Worm (Caenorhabditis elegans) whole organism, L2 larva: ENCODE data around the gene agt-1.

ENCODE experiments used
- C34F6.9 ChIP-seq: fragments of 150-350 bp; optimal IDR thresholded peaks from 2 replicates; lab custom pipeline; 2014; ENCODE audit warnings: missing biosample characterization, missing genetic modification characterization
- F13H6.1 ChIP-seq: sonication (generic microtip); optimal IDR thresholded peaks from 2 replicates; lab custom pipeline; 2016; ENCODE audit warnings: missing genetic modification characterization, missing compliant biosample characterization
- R02D3.7 ChIP-seq: fragments of 150-350 bp; optimal IDR thresholded peaks from 2 replicates; lab custom pipeline; 2014; ENCODE audit warnings: missing biosample characterization, missing genetic modification characterization
- Y55F3AM.14 ChIP-seq: fragments of 200-800 bp; sonication (Bioruptor generic); optimal IDR thresholded peaks from 2 replicates; lab custom pipeline; 2018; ENCODE audit warnings: mild to moderate bottlenecking, missing genetic modification characterization, missing compliant biosample characterization
- ZK546.5 ChIP-seq: sonication (generic microtip); optimal IDR thresholded peaks from 2 replicates; lab custom pipeline; 2017; ENCODE audit warnings: missing biosample characterization, missing genetic modification characterization
- alr-1 ChIP-seq: fragments of 150-350 bp; optimal IDR thresholded peaks from 2 replicates; lab custom pipeline; 2014; ENCODE audit warnings: missing biosample characterization, missing genetic modification characterization
- aly-2 ChIP-seq: fragments of 150-350 bp; optimal IDR thresholded peaks from 2 replicates; lab custom pipeline; 2014; ENCODE audit warnings: missing biosample characterization, missing genetic modification characterization
- ama-1 ChIP-seq: fragments of 150-350 bp; optimal IDR thresholded peaks from 2 replicates; lab custom pipeline; 2018; ENCODE audit warnings: inconsistent platforms
- blmp-1 ChIP-seq: sonication (generic microtip); optimal IDR thresholded peaks from 2 replicates; lab custom pipeline; 2017; ENCODE audit warnings: missing genetic modification characterization, mild to moderate bottlenecking, missing compliant biosample characterization, antibody characterized with exemption, moderate library complexity; ENCODE audit not compliant: insufficient read depth
- ceh-16 ChIP-seq: fragments of 150-350 bp; optimal IDR thresholded peaks from 2 replicates; lab custom pipeline; 2014; ENCODE audit warnings: missing biosample characterization, missing genetic modification characterization
- ceh-82 ChIP-seq: fragments of 150-350 bp; optimal IDR thresholded peaks from 2 replicates; lab custom pipeline; 2014; ENCODE audit warnings: missing biosample characterization, missing genetic modification characterization
- crh-2 ChIP-seq: sonication (generic microtip); optimal IDR thresholded peaks from 2 replicates; lab custom pipeline; 2017; ENCODE audit warnings: missing biosample characterization, missing genetic modification characterization
- dmd-4 ChIP-seq: sonication (generic microtip); optimal IDR thresholded peaks from 2 replicates; lab custom pipeline; 2017; ENCODE audit warnings: missing biosample characterization, missing genetic modification characterization
- egl-27 ChIP-seq: sonication (generic microtip); optimal IDR thresholded peaks from 3 replicates; lab custom pipeline; 2017; ENCODE audit warnings: missing biosample characterization, missing genetic modification reagents, missing genetic modification characterization
- elt-1 ChIP-seq: fragments of 150-350 bp; optimal IDR thresholded peaks from 2 replicates; lab custom pipeline; 2014; ENCODE audit warnings: missing biosample characterization, missing genetic modification characterization
- elt-3 ChIP-seq: sonication (generic microtip); optimal IDR thresholded peaks from 2 replicates; lab custom pipeline; 2017; ENCODE audit warnings: missing biosample characterization, missing genetic modification characterization
- fos-1 ChIP-seq: fragments of 150-350 bp; optimal IDR thresholded peaks from 2 replicates; lab custom pipeline; 2014; ENCODE audit warnings: missing biosample characterization, missing genetic modification characterization
- gmeb-1 ChIP-seq: fragments of 150-350 bp; optimal IDR thresholded peaks from 2 replicates; lab custom pipeline; 2014; ENCODE audit warnings: missing biosample characterization, missing genetic modification characterization
- lin-11 ChIP-seq: fragments of 150-350 bp; sonication (generic microtip); optimal IDR thresholded peaks from 2 replicates; lab custom pipeline; 2014; ENCODE audit warnings: missing biosample characterization, missing genetic modification characterization, inconsistent platforms, mixed read lengths
- lin-13 ChIP-seq: fragments of 150-350 bp; optimal IDR thresholded peaks from 2 replicates; lab custom pipeline; 2014; ENCODE audit warnings: missing biosample characterization, missing genetic modification reagents, missing genetic modification characterization
- lin-39 ChIP-seq: fragments of 150-350 bp; optimal IDR thresholded peaks from 2 replicates; lab custom pipeline; 2014; ENCODE audit warnings: missing biosample characterization, missing genetic modification reagents, missing genetic modification characterization
- lsy-2 ChIP-seq, 2 experiments: fragments of 150-350 bp in 1 of 2; sonication (generic microtip) in 1 of 2; optimal IDR thresholded peaks; 2 replicates each; lab custom pipeline; 2014 to 2017; ENCODE audit warnings: missing biosample characterization in 2 of 2, missing genetic modification characterization in 2 of 2
- mab-5 ChIP-seq: fragments of 150-350 bp; optimal IDR thresholded peaks from 2 replicates; lab custom pipeline; 2014; ENCODE audit warnings: missing biosample characterization, missing genetic modification characterization
- mbf-1 ChIP-seq: sonication (generic microtip); optimal IDR thresholded peaks from 2 replicates; lab custom pipeline; 2017; ENCODE audit warnings: missing biosample characterization, missing genetic modification characterization
- mdl-1 ChIP-seq, 2 experiments: fragments of 150-350 bp in 1 of 2; sonication (generic microtip) in 1 of 2; optimal IDR thresholded peaks; 2 replicates each; lab custom pipeline; 2017; ENCODE audit warnings: missing biosample characterization in 2 of 2, missing genetic modification characterization in 2 of 2
- nhr-10 ChIP-seq: sonication (generic microtip); optimal IDR thresholded peaks from 2 replicates; lab custom pipeline; 2017; ENCODE audit warnings: missing biosample characterization, missing genetic modification characterization
- nhr-11 ChIP-seq: fragments of 150-350 bp; optimal IDR thresholded peaks from 2 replicates; lab custom pipeline; 2014; ENCODE audit warnings: missing biosample characterization, missing genetic modification characterization
- nhr-12 ChIP-seq: fragments of 150-350 bp; optimal IDR thresholded peaks from 2 replicates; lab custom pipeline; 2014; ENCODE audit warnings: missing biosample characterization, missing genetic modification characterization
- nhr-129 ChIP-seq: fragments of 150-350 bp; optimal IDR thresholded peaks from 2 replicates; lab custom pipeline; 2014; ENCODE audit warnings: missing biosample characterization, missing genetic modification characterization
- nhr-21 ChIP-seq: fragments of 150-350 bp; optimal IDR thresholded peaks from 2 replicates; lab custom pipeline; 2014; ENCODE audit warnings: missing biosample characterization, missing genetic modification characterization
- nhr-23 ChIP-seq: fragments of 150-350 bp; optimal IDR thresholded peaks from 2 replicates; lab custom pipeline; 2014; ENCODE audit warnings: missing biosample characterization, missing genetic modification reagents, missing genetic modification characterization
- nhr-237 ChIP-seq: fragments of 150-350 bp; optimal IDR thresholded peaks from 2 replicates; lab custom pipeline; 2014; ENCODE audit warnings: missing biosample characterization, missing genetic modification characterization
- nhr-25 ChIP-seq: fragments of 150-350 bp; sonication (generic microtip); optimal IDR thresholded peaks from 3 replicates; lab custom pipeline; 2014; ENCODE audit warnings: missing biosample characterization, missing genetic modification characterization
- nhr-6 ChIP-seq: fragments of 150-350 bp; optimal IDR thresholded peaks from 2 replicates; lab custom pipeline; 2014; ENCODE audit warnings: missing biosample characterization, missing genetic modification characterization
- nhr-77 ChIP-seq: fragments of 150-350 bp; optimal IDR thresholded peaks from 2 replicates; lab custom pipeline; 2014; ENCODE audit warnings: missing biosample characterization, missing genetic modification characterization
- peb-1 ChIP-seq: fragments of 150-350 bp; optimal IDR thresholded peaks from 2 replicates; lab custom pipeline; 2014; ENCODE audit warnings: missing biosample characterization, missing genetic modification characterization
- sem-4 ChIP-seq: fragments of 150-350 bp; optimal IDR thresholded peaks from 2 replicates; lab custom pipeline; 2014; ENCODE audit warnings: missing biosample characterization, missing genetic modification reagents, missing genetic modification characterization
- skn-1 ChIP-seq: sonication (generic microtip); optimal IDR thresholded peaks from 2 replicates; lab custom pipeline; 2017; ENCODE audit warnings: missing biosample characterization, missing genetic modification characterization
- sma-3 ChIP-seq: sonication (generic microtip); optimal IDR thresholded peaks from 2 replicates; lab custom pipeline; 2016; ENCODE audit warnings: missing genetic modification reagents, missing genetic modification characterization, missing compliant biosample characterization
- sma-9 ChIP-seq, 2 experiments: fragments of 150-350 bp in 1 of 2; sonication (generic microtip) in 1 of 2; optimal IDR thresholded peaks; 2 replicates each; lab custom pipeline; 2014 to 2016; ENCODE audit warnings: missing genetic modification characterization in 2 of 2, mild to moderate bottlenecking in 1 of 2, missing biosample characterization in 1 of 2, missing compliant biosample characterization in 1 of 2, missing genetic modification reagents in 1 of 2, moderate library complexity in 1 of 2
- snpc-4 ChIP-seq: fragments of 150-350 bp; optimal IDR thresholded peaks from 2 replicates; lab custom pipeline; 2014; ENCODE audit warnings: missing biosample characterization, missing genetic modification characterization
- unc-55 ChIP-seq: fragments of 150-350 bp; sonication (generic microtip); optimal IDR thresholded peaks from 3 replicates; lab custom pipeline; 2014; ENCODE audit warnings: missing biosample characterization, missing genetic modification reagents, missing genetic modification characterization
- zag-1 ChIP-seq: fragments of 150-350 bp; optimal IDR thresholded peaks from 2 replicates; lab custom pipeline; 2014; ENCODE audit warnings: missing biosample characterization, missing genetic modification characterization
- ztf-1 ChIP-seq: fragments of 200-800 bp; sonication (Bioruptor generic); conservative IDR thresholded peaks from 2 replicates; pipeline ENCODE4 v1.3.6; 2022; ENCODE audit warnings: missing genetic modification characterization, missing compliant biosample characterization
- ztf-11 ChIP-seq: sonication (generic microtip); optimal IDR thresholded peaks from 2 replicates; lab custom pipeline; 2017; ENCODE audit warnings: missing biosample characterization, missing genetic modification characterization
- ztf-4 ChIP-seq: fragments of 150-350 bp; optimal IDR thresholded peaks from 2 replicates; lab custom pipeline; 2014; ENCODE audit warnings: missing biosample characterization, missing genetic modification characterization

agt-1 gene

DNA sequence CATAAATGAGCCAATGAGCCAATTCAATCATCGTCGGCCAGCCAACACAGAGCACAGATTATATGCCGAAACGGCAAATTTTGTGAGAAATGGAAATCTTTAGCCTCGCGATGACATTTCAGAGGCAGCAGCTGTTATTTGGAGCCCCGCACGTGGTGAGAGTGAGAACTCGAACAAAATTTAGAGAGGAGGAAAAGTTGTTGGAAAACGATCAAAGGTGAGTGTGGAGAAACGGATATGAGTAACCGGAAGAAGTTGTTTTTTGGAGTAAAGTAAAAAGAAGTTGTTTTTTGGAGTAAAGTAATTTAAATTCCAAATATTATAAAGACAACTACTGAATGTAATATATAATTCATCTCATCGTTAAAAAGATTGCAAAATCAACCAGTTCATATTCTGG, 29.5 kb upstream of the agt-1 start, which contains the start of gene Y62E10A.13:
Gene Y62E10A.13 (minus strand): TSS at position 326 of the 400 bp plus-strand sequence.
- TF ChIP-seq nhr-77: no peak
- TF ChIP-seq nhr-21 (tag; lab: Kevin White, UChicago): no peak
- TF ChIP-seq fos-1 (tag; lab: Kevin White, UChicago): no peak
- no peak for TF ChIP-seq mab-5 (tag; lab: Kevin White, UChicago)
- no peak for TF ChIP-seq nhr-23 (tag; lab: Kevin White, UChicago)
- TF ChIP-seq elt-1 (tag; lab: Kevin White, UChicago): no peak
- peak; percentile 40 for TF ChIP-seq nhr-129 (tag; lab: Kevin White, UChicago)

DNA sequence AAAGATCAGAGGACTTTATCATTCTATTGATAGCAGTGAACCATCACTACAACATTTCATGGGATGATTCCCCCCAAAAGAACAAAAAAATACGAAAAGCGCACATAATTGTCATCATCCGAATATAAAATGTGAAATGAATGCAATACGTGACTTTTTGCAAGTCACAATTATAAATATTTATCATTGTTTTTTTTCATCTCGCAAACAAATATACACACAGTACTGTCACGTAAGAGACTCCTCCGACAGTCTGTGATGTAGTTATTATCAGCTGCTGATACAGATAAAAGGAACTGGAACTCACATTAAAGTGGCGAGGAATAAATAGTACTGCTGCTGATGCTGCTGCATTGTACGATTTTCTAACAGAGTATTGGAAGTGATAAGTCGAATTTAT, 27.2 kb upstream of the agt-1 start:
- TF ChIP-seq snpc-4 (no peak), nhr-129 (tag; lab: Kevin White, UChicago) (peak; percentile 73), mab-5 (tag; lab: Kevin White, UChicago) (no peak), nhr-11 (tag; lab: Kevin White, UChicago) (no peak), dmd-4 (tag; lab: Kevin White, UChicago) (no peak), sem-4 (tag; lab: Kevin White, UChicago) (no peak), ztf-11 (no peak), mbf-1 (tag; lab: Kevin White, UChicago) (no peak), ama-1 (lab: Kevin White, UChicago) (no peak), mdl-1 (tag; optimal IDR thresholded peaks at IDR 0.05; lab: Kevin White, UChicago) (no peak), alr-1 (tag; lab: Kevin White, UChicago) (no peak), lin-39 (tag; lab: Kevin White, UChicago) (no peak), F13H6.1 (tag; lab: Kevin White, UChicago) (peak; percentile 17), ztf-4 (tag; lab: Kevin White, UChicago) (no peak), ztf-1 (GFP tag; lab: Robert Waterston, UW) (no peak), peb-1 (tag; lab: Kevin White, UChicago) (no peak), lsy-2 (tag; optimal IDR thresholded peaks at IDR 0.05; lab: Kevin White, UChicago) (peak in 1 of 2 experiments; percentile 18), ceh-16 (no peak), R02D3.7 (tag; lab: Kevin White, UChicago) (no peak), crh-2 (tag; lab: Kevin White, UChicago) (peak; percentile 66), elt-1 (tag; lab: Kevin White, UChicago) (no peak), sma-9 (GFP tag; optimal IDR thresholded peaks at IDR 0.05; lab: Kevin White, UChicago) (peak; percentile 63), sma-9 (tag; optimal IDR thresholded peaks at IDR 0.05; lab: Kevin White, UChicago) (no peak), sma-3 (peak; percentile 20), gmeb-1 (tag; lab: Kevin White, UChicago) (no peak), nhr-21 (tag; lab: Kevin White, UChicago) (peak; percentile 2), elt-3 (tag; lab: Kevin White, UChicago) (no peak), fos-1 (tag; lab: Kevin White, UChicago) (peak; percentile 35), nhr-77 (no peak), ceh-82 (tag; lab: Kevin White, UChicago) (no peak), aly-2 (no peak), nhr-10 (tag; lab: Kevin White, UChicago) (no peak), blmp-1 (tag; lab: Kevin White, UChicago) (no peak), ZK546.5 (tag; lab: Kevin White, UChicago) (no peak), nhr-25 (tag; lab: Kevin White, UChicago) (no peak), egl-27 (tag; lab: Kevin White, UChicago) (no peak), skn-1 (tag; lab: Kevin White, UChicago) (peak; percentile 54), Y55F3AM.14 (GFP tag; lab: Kevin White, UChicago) (no peak), nhr-237 (tag; lab: Kevin White, UChicago) (no peak)
- TF ChIP-seq, all 48 proteins: peak for 9

DNA sequence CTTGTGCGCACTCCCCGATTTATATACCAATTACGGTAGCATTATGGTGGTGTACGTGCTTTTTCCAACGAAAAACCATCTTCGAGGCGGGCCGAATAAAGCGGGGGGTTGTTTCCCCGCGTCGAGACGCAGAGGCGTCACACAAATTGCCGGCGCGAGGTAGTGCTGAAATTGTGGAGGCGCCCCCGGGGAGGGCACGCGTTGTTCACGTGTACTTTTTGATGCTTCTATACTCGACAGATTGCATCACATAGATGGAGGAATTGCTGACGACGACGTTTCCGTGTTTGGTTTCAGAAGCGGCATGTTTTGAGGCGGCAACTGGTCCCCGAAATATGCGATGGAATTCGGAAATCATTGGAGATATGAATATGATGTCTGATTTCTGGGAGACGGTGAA, 26.0 kb upstream of the agt-1 start:
- peak; percentile 31 for TF ChIP-seq nhr-6
- TF ChIP-seq Y55F3AM.14 (GFP tag; lab: Kevin White, UChicago): peak; percentile 85
- TF ChIP-seq sem-4 (tag; lab: Kevin White, UChicago): peak; percentile 83
- no peak for TF ChIP-seq nhr-11 (tag; lab: Kevin White, UChicago)
- peak; percentile 93 for TF ChIP-seq nhr-21 (tag; lab: Kevin White, UChicago)
- no peak for TF ChIP-seq nhr-237 (tag; lab: Kevin White, UChicago)
- TF ChIP-seq lin-13 (GFP tag; lab: Kevin White, UChicago): peak; percentile 76
- TF ChIP-seq nhr-12: no peak
- TF ChIP-seq ama-1 (lab: Kevin White, UChicago): no peak
- peak; percentile 91 for TF ChIP-seq F13H6.1 (tag; lab: Kevin White, UChicago)
- TF ChIP-seq lin-11 (tag; lab: Kevin White, UChicago): peak; percentile 70
- TF ChIP-seq gmeb-1 (tag; lab: Kevin White, UChicago): peak; percentile 69
- TF ChIP-seq aly-2: no peak
- no peak for TF ChIP-seq elt-3 (tag; lab: Kevin White, UChicago)
- TF ChIP-seq egl-27 (tag; lab: Kevin White, UChicago): peak; percentile 94
- TF ChIP-seq ceh-16: peak; percentile 9
- no peak for TF ChIP-seq peb-1 (tag; lab: Kevin White, UChicago)
- peak; percentile 31 for TF ChIP-seq snpc-4
- no peak for TF ChIP-seq nhr-10 (tag; lab: Kevin White, UChicago)
- TF ChIP-seq zag-1: peak; percentile 69
- peak; percentile 60 for TF ChIP-seq blmp-1 (tag; lab: Kevin White, UChicago)
- TF ChIP-seq dmd-4 (tag; lab: Kevin White, UChicago): no peak
- peak; percentile 81 for TF ChIP-seq fos-1 (tag; lab: Kevin White, UChicago)
- TF ChIP-seq alr-1 (tag; lab: Kevin White, UChicago): no peak
- TF ChIP-seq C34F6.9 (tag; lab: Kevin White, UChicago): peak; percentile 87
- peak; percentile 100 for TF ChIP-seq nhr-129 (tag; lab: Kevin White, UChicago)
- peak; percentile 91 for TF ChIP-seq nhr-25 (tag; lab: Kevin White, UChicago)
- peak; percentile 86 for TF ChIP-seq unc-55 (GFP tag; lab: Kevin White, UChicago)
- TF ChIP-seq lsy-2 (tag; optimal IDR thresholded peaks at IDR 0.05; lab: Kevin White, UChicago): peak in 1 of 2 experiments; percentile 85
